Worm (Caenorhabditis elegans): ENCODE results near the gene bed-2.

DNA sequence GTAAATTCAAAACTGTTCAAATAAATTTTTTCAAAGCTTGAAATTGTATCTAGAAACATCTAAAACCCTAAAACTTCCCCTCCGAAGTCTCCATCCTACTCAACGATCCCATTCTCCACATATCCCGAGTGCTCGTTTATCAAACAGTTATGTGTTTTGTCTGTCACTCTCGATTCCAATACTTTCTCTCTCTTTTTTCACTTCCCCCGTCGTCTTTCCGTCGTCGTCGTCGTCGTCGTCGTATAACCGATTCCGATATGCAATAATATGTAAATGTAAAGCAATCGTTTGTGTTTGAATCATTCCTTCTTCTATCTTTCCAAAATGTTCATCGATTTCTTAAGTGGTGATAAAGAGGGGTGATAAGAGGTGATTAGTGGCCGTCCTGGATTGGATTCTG is 22.3 kb downstream of the bed-2 start:
- TF ChIP-seq zag-1 (tag; optimal IDR thresholded peaks at IDR 0.05): no peak
- no peak for TF ChIP-seq ceh-16 (tag; optimal IDR thresholded peaks at IDR 0.05)
- no peak for TF ChIP-seq nhr-12 (tag; optimal IDR thresholded peaks at IDR 0.05)
- TF ChIP-seq mdl-1 (tag; optimal IDR thresholded peaks at IDR 0.05): no peak
- no peak for TF ChIP-seq fos-1 (tag; optimal IDR thresholded peaks at IDR 0.05)
- TF ChIP-seq ztf-4 (tag; optimal IDR thresholded peaks at IDR 0.05): no peak
- no peak for TF ChIP-seq snpc-4 (tag; optimal IDR thresholded peaks at IDR 0.05)
- TF ChIP-seq elt-1 (tag; optimal IDR thresholded peaks at IDR 0.05): no peak
- no peak for TF ChIP-seq unc-55 (GFP tag; optimal IDR thresholded peaks at IDR 0.05)
- TF ChIP-seq dmd-4 (tag; optimal IDR thresholded peaks at IDR 0.05): no peak
- TF ChIP-seq lsy-2 (tag; optimal IDR thresholded peaks at IDR 0.05): no peak
- no peak for TF ChIP-seq unc-62 (GFP tag; optimal IDR thresholded peaks at IDR 0.05)
- no peak for TF ChIP-seq lin-39 (tag; optimal IDR thresholded peaks at IDR 0.05)
